Worm (Caenorhabditis elegans): ENCODE results near the gene pde-2.
A peak's percentile ranks its signal among the peaks of the same experiment; 100 is the strongest.

The pde-2 gene

ce11 chrIII:8937571-8937970, 44.1 kb downstream of the pde-2 start (continued):
- TF ChIP-seq ceh-63 (GFP tag; optimal IDR thresholded peaks at IDR 0.05) = no peak
- no peak for TF ChIP-seq unc-98 (GFP tag; IDR thresholded peaks at IDR 0.05)
- no peak for TF ChIP-seq fkh-4 (tag; optimal IDR thresholded peaks at IDR 0.05; ENCODE audit: borderline replicate concordance)
- TF ChIP-seq aly-2 (tag; optimal IDR thresholded peaks at IDR 0.05) = peak; percentile 27
- no peak for TF ChIP-seq alr-1 (tag; optimal IDR thresholded peaks at IDR 0.05; ENCODE audit: borderline replicate concordance)
- TF ChIP-seq unc-62 (GFP tag; optimal IDR thresholded peaks at IDR 0.05) = no peak
- peak; percentile 46 for TF ChIP-seq C04F5.9 (tag; optimal IDR thresholded peaks at IDR 0.05)
- peak; percentile 64 to 82 for TF ChIP-seq lin-35 (GFP tag; optimal IDR thresholded peaks at IDR 0.05)
- TF ChIP-seq nhr-20 (tag; optimal IDR thresholded peaks at IDR 0.05) = peak; percentile 79
- peak; percentile 72 to 85 for TF ChIP-seq lsy-2 (tag; optimal IDR thresholded peaks at IDR 0.05)
- TF ChIP-seq nhr-47 (tag; optimal IDR thresholded peaks at IDR 0.05) = peak; percentile 83
- peak; percentile 77 for TF ChIP-seq lin-14 (GFP tag; optimal IDR thresholded peaks at IDR 0.05)
- peak; percentile 38 for TF ChIP-seq F16B12.6 (tag; optimal IDR thresholded peaks at IDR 0.05)
- TF ChIP-seq snu-23 (GFP tag; optimal IDR thresholded peaks at IDR 0.05) = peak; percentile 86
- TF ChIP-seq unc-130 (tag; optimal IDR thresholded peaks at IDR 0.05) = peak; percentile 32
- TF ChIP-seq hpl-2 (GFP tag; optimal IDR thresholded peaks at IDR 0.05) = no peak
- peak; percentile 68 for TF ChIP-seq pag-3 (tag; optimal IDR thresholded peaks at IDR 0.05; ENCODE audit: borderline replicate concordance, insufficient read depth)
- peak; percentile 73 for TF ChIP-seq xbp-1 (tag; optimal IDR thresholded peaks at IDR 0.05)
- TF ChIP-seq lin-15B (tag; optimal IDR thresholded peaks at IDR 0.05) = no peak
- TF ChIP-seq vab-15 (tag; optimal IDR thresholded peaks at IDR 0.05) = no peak
- no peak for TF ChIP-seq ceh-90 (tag; optimal IDR thresholded peaks at IDR 0.05)
- no peak for TF ChIP-seq zip-4 (GFP tag; optimal IDR thresholded peaks at IDR 0.05)
- TF ChIP-seq efl-1 (optimal IDR thresholded peaks at IDR 0.05) = peak; percentile 55 to 71
- peak; percentile 47 to 97 for TF ChIP-seq efl-1 (GFP tag; optimal IDR thresholded peaks at IDR 0.05 in 1 of 2)
- TF ChIP-seq pax-3 (tag; optimal IDR thresholded peaks at IDR 0.05) = peak; percentile 33
- TF ChIP-seq hlh-17 (GFP tag; optimal IDR thresholded peaks at IDR 0.05; ENCODE audit: borderline replicate concordance) = no peak
- no peak for TF ChIP-seq fkh-10 (GFP tag; optimal IDR thresholded peaks at IDR 0.05)
- TF ChIP-seq unc-86 (tag; optimal IDR thresholded peaks at IDR 0.05) = peak; percentile 61
- no peak for TF ChIP-seq ets-5 (GFP tag; IDR thresholded peaks at IDR 0.05)
- TF ChIP-seq nhr-90 (tag; optimal IDR thresholded peaks at IDR 0.05; ENCODE audit: poor library complexity) = peak; percentile 65
- TF ChIP-seq mdl-1 (tag; optimal IDR thresholded peaks at IDR 0.05) = peak in 1 of 2 experiments; percentile 82
- TF ChIP-seq nhr-77 (tag; optimal IDR thresholded peaks at IDR 0.05) = peak; percentile 54
- TF ChIP-seq swsn-7 (tag; optimal IDR thresholded peaks at IDR 0.05) = peak; percentile 76
- no peak for TF ChIP-seq sup-37 (GFP tag; optimal IDR thresholded peaks at IDR 0.05)
- TF ChIP-seq ceh-88 (GFP tag; IDR thresholded peaks at IDR 0.05) = peak; percentile 32; the same call in 1 of the 2 replicates
- no peak for TF ChIP-seq ces-1 (GFP tag; optimal IDR thresholded peaks at IDR 0.05)
- TF ChIP-seq nhr-85 (tag) = peak; percentile 7
- no peak for TF ChIP-seq Y116A8C.19 (tag; optimal IDR thresholded peaks at IDR 0.05; ENCODE audit: borderline replicate concordance)
- TF ChIP-seq lir-3 (tag; optimal IDR thresholded peaks at IDR 0.05; ENCODE audit: poor library complexity) = peak; percentile 49
- TF ChIP-seq nhr-12 (tag; optimal IDR thresholded peaks at IDR 0.05) = no peak
- TF ChIP-seq grh-1 (GFP tag; IDR thresholded peaks at IDR 0.05) = no peak
- TF ChIP-seq dsc-1 (tag; optimal IDR thresholded peaks at IDR 0.05) = peak; percentile 65
- no peak for TF ChIP-seq sptf-1 (tag; optimal IDR thresholded peaks at IDR 0.05)
- TF ChIP-seq zag-1 (tag; optimal IDR thresholded peaks at IDR 0.05) = peak; percentile 7
- TF ChIP-seq mab-9 (GFP tag; IDR thresholded peaks at IDR 0.05) = peak; percentile 38; the same call in 1 of the 2 replicates
- TF ChIP-seq irx-1 (tag; optimal IDR thresholded peaks at IDR 0.05) = peak; percentile 60
- TF ChIP-seq elt-2 (tag; optimal IDR thresholded peaks at IDR 0.05) = peak; percentile 50

Measured in whole organism, L1 larva.